Fruit fly (Drosophila melanogaster): ENCODE data around the gene CG43814.
A peak's percentile ranks its signal among the peaks of the same experiment; 100 is the strongest.

CG43814 gene

dm6 chr2L:18775274-18775673 is 29.9 kb downstream of the CG43814 start:
- TF ChIP-seq CG8159 (tag; optimal IDR thresholded peaks at IDR 0.05) (no peak), CG13204 (GFP tag; optimal IDR thresholded peaks at IDR 0.05) (no peak), EcR (GFP tag; optimal IDR thresholded peaks at IDR 0.05) (no peak), CG17806 (tag; optimal IDR thresholded peaks at IDR 0.05) (no peak), CG9948 (tag; optimal IDR thresholded peaks at IDR 0.05) (no peak), gl (tag; optimal IDR thresholded peaks at IDR 0.05) (no peak), rn (GFP tag; IDR thresholded peaks at IDR 0.05) (no peak), CG32121 (GFP tag; IDR thresholded peaks at IDR 0.05) (no peak), CG15710 (tag; optimal IDR thresholded peaks at IDR 0.05) (no peak), CG10348 (GFP tag; IDR thresholded peaks at IDR 0.05) (no peak), Pif1A (GFP tag; optimal IDR thresholded peaks at IDR 0.05) (no peak), CG8301 (tag; optimal IDR thresholded peaks at IDR 0.05) (no peak), Pif1B (GFP tag; optimal IDR thresholded peaks at IDR 0.05) (no peak)

- TF ChIP-seq fd96Ca (GFP tag; IDR thresholded peaks at IDR 0.05): no peak
- TF ChIP-seq CG17806 (tag; optimal IDR thresholded peaks at IDR 0.05): no peak
- TF ChIP-seq CG8159 (tag; optimal IDR thresholded peaks at IDR 0.05): no peak
- TF ChIP-seq Pif1A (GFP tag; optimal IDR thresholded peaks at IDR 0.05): no peak
- no peak for TF ChIP-seq CG12605 (GFP tag; IDR thresholded peaks at IDR 0.05)
- no peak for TF ChIP-seq Pif1B (GFP tag; optimal IDR thresholded peaks at IDR 0.05)
- no peak for TF ChIP-seq rn (GFP tag; IDR thresholded peaks at IDR 0.05)
- TF ChIP-seq CG13204 (GFP tag; optimal IDR thresholded peaks at IDR 0.05): no peak
- TF ChIP-seq CG8301 (tag; optimal IDR thresholded peaks at IDR 0.05): no peak
- TF ChIP-seq CG9948 (tag; optimal IDR thresholded peaks at IDR 0.05): no peak
- TF ChIP-seq CG32121 (GFP tag; IDR thresholded peaks at IDR 0.05): no peak
- TF ChIP-seq CG4496 (GFP tag; IDR thresholded peaks at IDR 0.05): no peak
Observed at dm6 chr2L:18767815-18768214, 37.3 kb downstream of the CG43814 start.

- TF ChIP-seq Pif1B (GFP tag; optimal IDR thresholded peaks at IDR 0.05): no peak
- TF ChIP-seq CG4496 (GFP tag; IDR thresholded peaks at IDR 0.05): peak; percentile 26; the same call in 1 of the 3 replicates
- TF ChIP-seq CG15710 (tag; optimal IDR thresholded peaks at IDR 0.05): peak; percentile 48
- TF ChIP-seq CG32121 (GFP tag; IDR thresholded peaks at IDR 0.05): peak; percentile 50
- TF ChIP-seq CG8301 (tag; optimal IDR thresholded peaks at IDR 0.05): peak; percentile 46
- TF ChIP-seq CG17806 (tag; optimal IDR thresholded peaks at IDR 0.05): no peak
- peak; percentile 49 for TF ChIP-seq CG8159 (tag; optimal IDR thresholded peaks at IDR 0.05)
- TF ChIP-seq Ets98B (GFP tag; IDR thresholded peaks at IDR 0.05): peak; percentile 43; the same call in 1 of the 2 replicates
- no peak for TF ChIP-seq CG13204 (GFP tag; optimal IDR thresholded peaks at IDR 0.05)
- no peak for TF ChIP-seq D1 (tag; optimal IDR thresholded peaks at IDR 0.05)
- TF ChIP-seq CG14655 (GFP tag; optimal IDR thresholded peaks at IDR 0.05): peak; percentile 49
- 0 out of 2 replicates have a peak, but pooled peaks have one; percentile 30 for TF ChIP-seq CG12605 (GFP tag; IDR thresholded peaks at IDR 0.05)
- peak; percentile 27 for TF ChIP-seq Pif1A (GFP tag; optimal IDR thresholded peaks at IDR 0.05)
- TF ChIP-seq CG34367 (tag; optimal IDR thresholded peaks at IDR 0.05): peak; percentile 30
- TF ChIP-seq CG9948 (tag; optimal IDR thresholded peaks at IDR 0.05): peak; percentile 42
- TF ChIP-seq Snoo (tag; optimal IDR thresholded peaks at IDR 0.05): no peak
Observed at dm6 chr2L:18767137-18767536, 38.0 kb downstream of the CG43814 start.

- TF ChIP-seq CG12605 (GFP tag; IDR thresholded peaks at IDR 0.05): no peak
- no peak for TF ChIP-seq fd96Ca (GFP tag; IDR thresholded peaks at IDR 0.05)
- 0 out of 3 replicates have a peak, but pooled peaks have one; percentile 6 for TF ChIP-seq CG4496 (GFP tag; IDR thresholded peaks at IDR 0.05)
- peak; percentile 13; the same call in 1 of the 2 replicates for TF ChIP-seq Ets98B (GFP tag; IDR thresholded peaks at IDR 0.05)
- TF ChIP-seq D1 (tag; optimal IDR thresholded peaks at IDR 0.05): no peak
Observed at dm6 chr2L:18765760-18766159, 39.4 kb downstream of the CG43814 start.
